Worm (Caenorhabditis elegans) whole organism, early embryonic: ENCODE data around the gene B0432.8.
"Not testable (repeated sequence)": the region's sequence is repeated elsewhere in the genome, so short reads cannot be mapped to it uniquely, and the experiment has no call there.

Experiments
- ama-1 ChIP-seq: fragments of 150-350 bp; optimal IDR thresholded peaks from 2 replicates; lab custom pipeline; 2014
- tbx-37 ChIP-seq: fragments of 200-800 bp; sonication (Bioruptor generic); conservative IDR thresholded peaks from 2 replicates; pipeline ENCODE4 v1.3.6; 2022; ENCODE audit warnings: missing genetic modification reagents, missing genetic modification characterization, missing compliant biosample characterization

ce11 chrII:312110-312509 is 33.6 kb upstream of the B0432.8 start, which contains the start of gene mps-2:
- TF ChIP-seq tbx-37, ama-1: not testable (repeated sequence)
